Fruit fly (Drosophila melanogaster): ENCODE measurements around the gene CG17321.

- TF ChIP-seq cyc (GFP tag; optimal IDR thresholded peaks at IDR 0.05) (peak; percentile 32), CG11762 (GFP tag; optimal IDR thresholded peaks at IDR 0.05; ENCODE audit: insufficient read depth) (no peak), CG7368 (GFP tag; optimal IDR thresholded peaks at IDR 0.05) (no peak), acj6 (GFP tag; optimal IDR thresholded peaks at IDR 0.05) (peak; percentile 1), lz (GFP tag; optimal IDR thresholded peaks at IDR 0.05) (peak; percentile 33), eg (GFP tag; IDR thresholded peaks at IDR 0.05) (no peak)
Observed at dm6 chr2L:18871822-18872221, 26.8 kb downstream of the CG17321 start.

All from whole organism, prepupa.